Worm (Caenorhabditis elegans) whole organism, L1 larva: ENCODE results near the gene srd-50.

Source experiments
- C04F5.9 ChIP-seq: sonication (generic microtip); optimal IDR thresholded peaks from 2 replicates; lab custom pipeline; 2016; ENCODE audit warnings: missing genetic modification characterization, missing compliant biosample characterization
- C16A3.4 ChIP-seq: fragments of 150-350 bp; optimal IDR thresholded peaks from 2 replicates; lab custom pipeline; 2014; ENCODE audit warnings: missing biosample characterization, missing genetic modification characterization
- F16B12.6 ChIP-seq: fragments of 150-350 bp; optimal IDR thresholded peaks from 2 replicates; lab custom pipeline; 2014; ENCODE audit warnings: missing biosample characterization, missing genetic modification characterization
- Y116A8C.19 ChIP-seq: sonication (generic microtip); optimal IDR thresholded peaks from 2 replicates; lab custom pipeline; 2016; ENCODE audit warnings: missing compliant biosample characterization, missing genetic modification characterization, borderline replicate concordance
- alr-1 ChIP-seq: fragments of 200-800 bp; sonication (Bioruptor generic); optimal IDR thresholded peaks from 2 replicates; lab custom pipeline; 2018; ENCODE audit warnings: borderline replicate concordance, mild to moderate bottlenecking, missing genetic modification characterization, missing compliant biosample characterization
- ama-1 ChIP-seq: fragments of 150-350 bp; optimal IDR thresholded peaks from 2 replicates; lab custom pipeline; 2014
- blmp-1 ChIP-seq: fragments of 150-350 bp; optimal IDR thresholded peaks from 2 replicates; lab custom pipeline; 2014; ENCODE audit warnings: missing biosample characterization, missing genetic modification characterization
- ceh-63 ChIP-seq: fragments of 200-800 bp; sonication (Bioruptor generic); optimal IDR thresholded peaks from 2 replicates; lab custom pipeline; 2018; ENCODE audit warnings: mild to moderate bottlenecking, missing genetic modification characterization, missing compliant biosample characterization
- ceh-8 ChIP-seq: fragments of 200-800 bp; sonication (Bioruptor generic); optimal IDR thresholded peaks from 2 replicates; lab custom pipeline; 2018; ENCODE audit warnings: mild to moderate bottlenecking, missing genetic modification characterization, moderate library complexity, missing compliant biosample characterization
- ceh-90 ChIP-seq: sonication (generic microtip); optimal IDR thresholded peaks from 2 replicates; lab custom pipeline; 2016; ENCODE audit warnings: missing genetic modification characterization, missing compliant biosample characterization
- ces-1 ChIP-seq: fragments of 150-350 bp; optimal IDR thresholded peaks from 2 replicates; lab custom pipeline; 2014; ENCODE audit warnings: missing biosample characterization, missing genetic modification reagents, missing genetic modification characterization
- dpl-1 ChIP-seq, 3 experiments: fragments of 150-350 bp in 2 of 3; sonication (generic microtip) in 1 of 3; optimal IDR thresholded peaks; 2 replicates each; lab custom pipeline; 2014 to 2017; ENCODE audit warnings: missing biosample characterization in 3 of 3, missing genetic modification characterization in 3 of 3, missing genetic modification reagents in 3 of 3
- efl-1 ChIP-seq, 4 experiments: fragments of 150-350 bp; optimal IDR thresholded peaks in 3 of 4; peaks in 1 of 4; 1 replicate in 1 of 4; 2 replicates in 3 of 4; lab custom pipeline; 2014; ENCODE audit warnings: missing biosample characterization in 2 of 4, missing genetic modification characterization in 2 of 4, missing genetic modification reagents in 2 of 4
- efl-3 ChIP-seq: fragments of 200-800 bp; sonication (Bioruptor generic); optimal IDR thresholded peaks from 2 replicates; lab custom pipeline; 2018; ENCODE audit warnings: mild to moderate bottlenecking, missing genetic modification characterization, missing compliant biosample characterization
- egl-13 ChIP-seq: sonication (generic microtip); optimal IDR thresholded peaks from 2 replicates; lab custom pipeline; 2016; ENCODE audit warnings: missing genotype, missing genetic modification reagents, missing genetic modification characterization, missing compliant biosample characterization
- egl-27 ChIP-seq, 2 experiments: fragments of 150-350 bp in 1 of 2; sonication (generic microtip); optimal IDR thresholded peaks; 3 replicates each; lab custom pipeline; 2017 to 2018; ENCODE audit warnings: missing biosample characterization in 2 of 2, missing genetic modification characterization in 2 of 2, missing genetic modification reagents in 2 of 2
- elt-3 ChIP-seq, 6 experiments: fragments of 150-350 bp in 1 of 6; sonication (generic microtip); optimal IDR thresholded peaks; 2 replicates each; lab custom pipeline; 2017 to 2018; ENCODE audit warnings: missing biosample characterization in 6 of 6, missing genetic modification characterization in 6 of 6, inconsistent platforms in 1 of 6
- fkh-10 ChIP-seq: sonication (generic microtip); optimal IDR thresholded peaks from 2 replicates; lab custom pipeline; 2017; ENCODE audit warnings: missing biosample characterization, missing genetic modification reagents, missing genetic modification characterization
- fos-1 ChIP-seq: fragments of 150-350 bp; optimal IDR thresholded peaks from 2 replicates; lab custom pipeline; 2014; ENCODE audit warnings: missing biosample characterization, missing genetic modification characterization
- grh-1 ChIP-seq: fragments of 200-800 bp; sonication (Bioruptor generic); IDR thresholded peaks from 2 replicates; pipeline ENCODE4 v1.3.6; 2022; ENCODE audit warnings: missing genetic modification reagents, missing genetic modification characterization, missing compliant biosample characterization
- hlh-17 ChIP-seq: fragments of 200-800 bp; sonication (Bioruptor generic); optimal IDR thresholded peaks from 2 replicates; lab custom pipeline; 2018; ENCODE audit warnings: missing genetic modification characterization, mild to moderate bottlenecking, missing compliant biosample characterization, moderate library complexity, borderline replicate concordance
- hlh-4 ChIP-seq: sonication (generic microtip); optimal IDR thresholded peaks from 2 replicates; lab custom pipeline; 2016; ENCODE audit warnings: mild to moderate bottlenecking, missing genetic modification characterization, missing compliant biosample characterization
- irx-1 ChIP-seq: sonication (generic microtip); optimal IDR thresholded peaks from 2 replicates; lab custom pipeline; 2016; ENCODE audit warnings: missing genetic modification characterization, missing compliant biosample characterization
- isw-1 ChIP-seq: fragments of 200-800 bp; sonication (Bioruptor generic); IDR thresholded peaks from 2 replicates; pipeline ENCODE4 v1.3.6; 2022; ENCODE audit warnings: missing genetic modification characterization, missing compliant biosample characterization
- jun-1 ChIP-seq: fragments of 150-350 bp; optimal IDR thresholded peaks from 2 replicates; lab custom pipeline; 2014; ENCODE audit warnings: missing biosample characterization, missing genetic modification reagents, missing genetic modification characterization
- lin-13 ChIP-seq: fragments of 150-350 bp; optimal IDR thresholded peaks from 2 replicates; lab custom pipeline; 2014; ENCODE audit warnings: missing biosample characterization, missing genetic modification reagents, missing genetic modification characterization
- lin-14 ChIP-seq: fragments of 200-800 bp; sonication (Bioruptor generic); optimal IDR thresholded peaks from 2 replicates; lab custom pipeline; 2018; ENCODE audit warnings: mild to moderate bottlenecking, missing genetic modification characterization, moderate library complexity, missing compliant biosample characterization
- lin-15B ChIP-seq: fragments of 150-350 bp; sonication (generic microtip); optimal IDR thresholded peaks from 3 replicates; lab custom pipeline; 2014; ENCODE audit warnings: missing biosample characterization, missing genetic modification characterization
- lin-35 ChIP-seq, 2 experiments: fragments of 150-350 bp; optimal IDR thresholded peaks; 2 replicates each; lab custom pipeline; 2014; ENCODE audit warnings: missing biosample characterization in 2 of 2, missing genetic modification characterization in 2 of 2, missing genetic modification reagents in 2 of 2
- lin-39 ChIP-seq: fragments of 150-350 bp; optimal IDR thresholded peaks from 2 replicates; lab custom pipeline; 2014; ENCODE audit warnings: missing biosample characterization, missing genetic modification reagents, missing genetic modification characterization
- lir-3 ChIP-seq: sonication (generic microtip); optimal IDR thresholded peaks from 2 replicates; lab custom pipeline; 2016; ENCODE audit warnings: mild to moderate bottlenecking, missing genetic modification characterization, moderate library complexity, missing compliant biosample characterization; ENCODE audit not compliant: poor library complexity
- mab-9 ChIP-seq: fragments of 200-800 bp; sonication (Bioruptor generic); IDR thresholded peaks from 2 replicates; pipeline ENCODE4 v1.3.6; 2022; ENCODE audit warnings: missing genetic modification reagents, missing genetic modification characterization, missing compliant biosample characterization
- mdl-1 ChIP-seq, 2 experiments: fragments of 150-350 bp; optimal IDR thresholded peaks; 2 replicates each; lab custom pipeline; 2014 to 2017; ENCODE audit warnings: missing biosample characterization in 2 of 2, missing genetic modification characterization in 2 of 2, inconsistent platforms in 1 of 2
- mef-2 ChIP-seq: fragments of 150-350 bp; optimal IDR thresholded peaks from 2 replicates; lab custom pipeline; 2014; ENCODE audit warnings: missing biosample characterization, missing genetic modification characterization
- nhr-19 ChIP-seq: fragments of 200-800 bp; sonication (Bioruptor generic); conservative IDR thresholded peaks from 2 replicates; pipeline ENCODE4 v1.3.6; 2022; ENCODE audit warnings: missing genetic modification characterization, missing compliant biosample characterization
- nhr-47 ChIP-seq: sonication (generic microtip); optimal IDR thresholded peaks from 2 replicates; lab custom pipeline; 2016; ENCODE audit warnings: mild to moderate bottlenecking, missing genetic modification characterization, moderate library complexity, missing compliant biosample characterization
- nhr-71 ChIP-seq: sonication (generic microtip); optimal IDR thresholded peaks from 2 replicates; lab custom pipeline; 2016; ENCODE audit warnings: mild to moderate bottlenecking, missing genetic modification characterization, moderate library complexity, missing compliant biosample characterization
- nhr-76 ChIP-seq: sonication (generic microtip); optimal IDR thresholded peaks from 2 replicates; lab custom pipeline; 2017; ENCODE audit warnings: missing biosample characterization, missing genetic modification characterization
- nhr-77 ChIP-seq: fragments of 150-350 bp; optimal IDR thresholded peaks from 2 replicates; lab custom pipeline; 2014; ENCODE audit warnings: missing biosample characterization, missing genetic modification characterization
- nhr-84 ChIP-seq: sonication (generic microtip); optimal IDR thresholded peaks from 2 replicates; lab custom pipeline; 2017; ENCODE audit warnings: missing biosample characterization, missing genetic modification characterization
- nhr-85 ChIP-seq: sonication (generic microtip); peaks from one replicate; lab custom pipeline; 2016; ENCODE audit warnings: missing genetic modification characterization, inconsistent platforms, missing compliant biosample characterization
- nhr-90 ChIP-seq: sonication (generic microtip); optimal IDR thresholded peaks from 2 replicates; lab custom pipeline; 2016; ENCODE audit warnings: mild to moderate bottlenecking, missing genetic modification characterization, missing compliant biosample characterization; ENCODE audit not compliant: poor library complexity
- pqm-1 ChIP-seq: sonication (generic microtip); optimal IDR thresholded peaks from 3 replicates; lab custom pipeline; 2017; ENCODE audit warnings: missing biosample characterization, missing genetic modification characterization
- rnt-1 ChIP-seq: sonication (generic microtip); optimal IDR thresholded peaks from 2 replicates; lab custom pipeline; 2016; ENCODE audit warnings: mild to moderate bottlenecking, missing genetic modification characterization, moderate library complexity, missing compliant biosample characterization
- sptf-1 ChIP-seq: fragments of 150-350 bp; optimal IDR thresholded peaks from 2 replicates; lab custom pipeline; 2014; ENCODE audit warnings: missing biosample characterization, missing genetic modification characterization
- swsn-7 ChIP-seq: sonication (generic microtip); optimal IDR thresholded peaks from 2 replicates; lab custom pipeline; 2016; ENCODE audit warnings: missing genetic modification characterization, missing compliant biosample characterization
- tbx-2 ChIP-seq: sonication (generic microtip); optimal IDR thresholded peaks from 2 replicates; lab custom pipeline; 2016; ENCODE audit warnings: missing genetic modification characterization, missing compliant biosample characterization
- unc-130 ChIP-seq: fragments of 150-350 bp; optimal IDR thresholded peaks from 2 replicates; lab custom pipeline; 2017; ENCODE audit warnings: missing biosample characterization, missing genetic modification characterization, inconsistent platforms
- unc-30 ChIP-seq: sonication (generic microtip); optimal IDR thresholded peaks from 2 replicates; lab custom pipeline; 2017; ENCODE audit warnings: missing biosample characterization, missing genetic modification characterization
- unc-86 ChIP-seq: sonication (generic microtip); optimal IDR thresholded peaks from 2 replicates; lab custom pipeline; 2016; ENCODE audit warnings: missing genetic modification characterization, missing compliant biosample characterization
- unc-98 ChIP-seq: fragments of 200-800 bp; sonication (Bioruptor generic); IDR thresholded peaks from 2 replicates; pipeline ENCODE4 v1.3.6; 2022; ENCODE audit warnings: missing genetic modification characterization, missing compliant biosample characterization
- xbp-1 ChIP-seq: sonication (generic microtip); optimal IDR thresholded peaks from 2 replicates; lab custom pipeline; 2016; ENCODE audit warnings: missing genetic modification characterization, missing compliant biosample characterization
- zip-4 ChIP-seq: fragments of 200-800 bp; sonication (Bioruptor generic); optimal IDR thresholded peaks from 2 replicates; lab custom pipeline; 2018; ENCODE audit warnings: mild to moderate bottlenecking, missing genetic modification characterization, moderate library complexity, missing compliant biosample characterization

Gene srd-50

DNA sequence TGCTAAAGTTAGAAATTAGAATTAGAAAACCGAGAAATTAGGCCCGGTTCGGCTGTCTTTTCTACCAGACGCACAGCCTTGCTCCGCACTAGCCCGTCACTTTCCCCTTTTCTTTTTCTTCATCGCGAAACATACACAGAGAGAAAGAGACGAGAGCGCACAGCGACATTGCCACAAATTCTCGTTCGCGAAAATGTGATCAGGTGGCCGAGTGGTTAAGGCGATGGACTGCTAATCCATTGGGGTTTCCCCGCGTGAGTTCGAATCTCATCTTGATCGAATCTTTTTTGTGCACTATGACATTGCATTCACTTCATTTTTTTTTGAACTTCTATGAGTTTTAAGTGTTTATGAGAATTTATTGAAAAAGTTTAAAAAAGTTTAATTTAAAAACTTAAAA is 39.2 kb downstream of the srd-50 start (continued):
- TF ChIP-seq ama-1 (lab: Kevin White, UChicago) (no peak), hlh-4 (no peak), fos-1 (tag; lab: Kevin White, UChicago) (peak; percentile 33), rnt-1 (tag; lab: Kevin White, UChicago) (peak; percentile 59), ceh-63 (no peak), xbp-1 (tag; lab: Kevin White, UChicago) (peak; percentile 30), lin-39 (no peak), lin-14 (peak; percentile 25), egl-13 (tag; lab: Kevin White, UChicago) (peak; percentile 43), tbx-2 (peak; percentile 48), grh-1 (GFP tag; lab: Robert Waterston, UW) (no peak), lin-13 (GFP tag; lab: Kevin White, UChicago) (no peak), fkh-10 (GFP tag; lab: Kevin White, UChicago) (peak; percentile 68), dpl-1 (GFP tag; optimal IDR thresholded peaks at IDR 0.05; lab: Kevin White, UChicago) (no peak), sptf-1 (tag; lab: Kevin White, UChicago) (no peak), jun-1 (tag; lab: Kevin White, UChicago) (peak; percentile 57), ceh-8 (GFP tag; lab: Kevin White, UChicago) (no peak), irx-1 (tag; lab: Kevin White, UChicago) (no peak), blmp-1 (tag; lab: Kevin White, UChicago) (no peak), pqm-1 (no peak), Y116A8C.19 (tag; lab: Kevin White, UChicago) (no peak), nhr-76 (no peak), unc-30 (tag; lab: Kevin White, UChicago) (no peak), zip-4 (GFP tag; lab: Kevin White, UChicago) (no peak), nhr-90 (tag; lab: Kevin White, UChicago) (peak; percentile 36), C16A3.4 (tag; lab: Kevin White, UChicago) (peak; percentile 58), unc-130 (tag; lab: Kevin White, UChicago) (no peak), nhr-71 (tag; lab: Kevin White, UChicago) (peak; percentile 53), lin-35 (GFP tag; optimal IDR thresholded peaks at IDR 0.05; lab: Kevin White, UChicago) (peak in 1 of 2 experiments; percentile 45), nhr-77 (peak; percentile 29), elt-3 (tag; optimal IDR thresholded peaks at IDR 0.05; lab: Kevin White, UChicago) (no peak), unc-86 (peak; percentile 25), efl-3 (no peak), nhr-85 (tag; lab: Kevin White, UChicago) (no peak), F16B12.6 (tag; lab: Kevin White, UChicago) (no peak), swsn-7 (peak; percentile 24), nhr-47 (tag; lab: Kevin White, UChicago) (peak; percentile 79), nhr-19 (GFP tag; lab: Robert Waterston, UW) (peak; percentile 50), ceh-90 (tag; lab: Kevin White, UChicago) (no peak), mdl-1 (tag; optimal IDR thresholded peaks at IDR 0.05; lab: Kevin White, UChicago) (peak in 1 of 2 experiments; percentile 44), egl-27 (tag; optimal IDR thresholded peaks at IDR 0.05; lab: Kevin White, UChicago) (no peak), efl-1 (optimal IDR thresholded peaks at IDR 0.05; lab: Kevin White, UChicago) (no peak), efl-1 (GFP tag; optimal IDR thresholded peaks at IDR 0.05 in 1 of 2; lab: Kevin White, UChicago) (peak in 1 of 2 experiments; percentile 41), isw-1 (GFP tag; lab: Robert Waterston, UW) (peak; percentile 11; the same call in 1 of the 2 replicates), ces-1 (GFP tag; lab: Kevin White, UChicago) (no peak), unc-98 (GFP tag; lab: Robert Waterston, UW) (no peak), mef-2 (tag; lab: Kevin White, UChicago) (no peak), C04F5.9 (tag; lab: Kevin White, UChicago) (no peak), hlh-17 (no peak), lir-3 (tag; lab: Kevin White, UChicago) (no peak), nhr-84 (tag; lab: Kevin White, UChicago) (no peak), mab-9 (GFP tag; lab: Robert Waterston, UW) (no peak), alr-1 (tag; lab: Kevin White, UChicago) (no peak), lin-15B (no peak)
